Worm (Caenorhabditis elegans) whole organism, midembryonic: Measurements from ENCODE around the gene idpb-2.

ENCODE experiments used
- T22C8.4 ChIP-seq: fragments of 200-800 bp; sonication (Bioruptor generic); IDR thresholded peaks from 2 replicates; pipeline ENCODE4 v1.3.6; 2022; ENCODE audit warnings: missing genetic modification characterization, missing compliant biosample characterization
- cog-1 ChIP-seq: sonication (generic microtip); optimal IDR thresholded peaks from 2 replicates; lab custom pipeline; 2016; ENCODE audit warnings: missing genetic modification characterization, missing compliant biosample characterization
- flt-1 ChIP-seq: fragments of 200-800 bp; sonication (Bioruptor generic); IDR thresholded peaks from 2 replicates; pipeline ENCODE4 v1.3.6; 2022; ENCODE audit warnings: missing genetic modification characterization, missing compliant biosample characterization
- klf-2 ChIP-seq: fragments of 200-800 bp; sonication (Bioruptor generic); conservative IDR thresholded peaks from 2 replicates; pipeline ENCODE4 v1.3.6; 2022; ENCODE audit warnings: missing genetic modification reagents, missing genetic modification characterization, missing compliant biosample characterization
- med-1 ChIP-seq: sonication (generic microtip); optimal IDR thresholded peaks from 2 replicates; lab custom pipeline; 2017; ENCODE audit warnings: missing genetic modification characterization, mild to moderate bottlenecking, missing compliant biosample characterization, antibody characterized with exemption, missing genetic modification reagents; ENCODE audit not compliant: insufficient read depth
- ref-1 ChIP-seq: fragments of 200-800 bp; sonication (Bioruptor generic); conservative IDR thresholded peaks from 2 replicates; pipeline ENCODE4 v1.3.6; 2022; ENCODE audit warnings: missing genetic modification reagents, missing genetic modification characterization, missing compliant biosample characterization
- tab-1 ChIP-seq: fragments of 200-800 bp; sonication (Bioruptor generic); IDR thresholded peaks from 2 replicates; pipeline ENCODE4 v1.3.6; 2022; ENCODE audit warnings: missing genetic modification characterization, missing compliant biosample characterization
- ztf-23 ChIP-seq: fragments of 200-800 bp; sonication (Bioruptor generic); IDR thresholded peaks from 2 replicates; pipeline ENCODE4 v1.3.6; 2022; ENCODE audit warnings: missing genetic modification reagents, missing genetic modification characterization, missing compliant biosample characterization
- ztf-29 ChIP-seq: fragments of 200-800 bp; sonication (Bioruptor generic); IDR thresholded peaks from 2 replicates; pipeline ENCODE4 v1.3.6; 2022; ENCODE audit warnings: missing genetic modification reagents, missing genetic modification characterization, missing compliant biosample characterization

DNA sequence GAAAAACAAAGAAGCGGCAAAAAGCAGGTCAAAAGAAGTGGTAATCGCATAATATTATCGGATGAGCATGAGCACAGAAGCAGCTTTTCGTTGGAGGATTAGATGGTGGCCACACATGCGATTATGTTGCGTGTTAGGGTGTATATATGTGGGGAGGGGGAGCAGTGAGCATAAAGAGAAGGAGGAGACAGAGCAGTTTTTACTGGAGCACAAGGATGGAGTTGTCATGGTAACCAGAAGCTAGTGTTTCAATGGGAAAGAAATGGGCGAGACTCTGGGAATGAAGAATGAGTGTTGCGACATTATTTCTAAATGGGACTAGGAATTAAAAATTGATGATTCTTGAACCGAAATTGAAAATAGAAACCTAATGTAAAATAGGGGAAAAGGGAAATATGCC, 1.5 kb downstream of the idpb-2 start, which contains the start of gene C27A2.8:
- TF ChIP-seq flt-1: no peak
- TF ChIP-seq cog-1: no peak
- TF ChIP-seq ztf-23 (GFP tag; lab: Robert Waterston, UW): no peak
- no peak for TF ChIP-seq ref-1 (GFP tag; lab: Robert Waterston, UW)
- no peak for TF ChIP-seq tab-1 (GFP tag; lab: Robert Waterston, UW)
- no peak for TF ChIP-seq ztf-29 (GFP tag; lab: Robert Waterston, UW)
- no peak for TF ChIP-seq klf-2 (GFP tag; lab: Robert Waterston, UW)
- no peak for TF ChIP-seq med-1
- TF ChIP-seq T22C8.4 (GFP tag; lab: Robert Waterston, UW): no peak
